Worm (Caenorhabditis elegans) whole organism, mixed stage, embryonic: ENCODE measurements around the gene F45G2.9.

Source experiments
- blmp-1 ChIP-seq: fragments of 150-350 bp; optimal IDR thresholded peaks from 2 replicates; lab custom pipeline; 2014; ENCODE audit warnings: missing biosample characterization, missing genetic modification characterization
- ceh-39 ChIP-seq: fragments of 150-350 bp; optimal IDR thresholded peaks from 2 replicates; lab custom pipeline; 2014; ENCODE audit warnings: missing biosample characterization, missing genetic modification characterization
- ceh-43 ChIP-seq: fragments of 200-800 bp; sonication (Bioruptor generic); optimal IDR thresholded peaks from 2 replicates; lab custom pipeline; 2018; ENCODE audit warnings: mild to moderate bottlenecking, missing genetic modification characterization, moderate library complexity, missing compliant biosample characterization
- flh-1 ChIP-seq: fragments of 200-800 bp; sonication (Bioruptor generic); optimal IDR thresholded peaks from 2 replicates; lab custom pipeline; 2018; ENCODE audit warnings: mild to moderate bottlenecking, missing genetic modification characterization, moderate library complexity, missing compliant biosample characterization
- lin-13 ChIP-seq: fragments of 150-350 bp; optimal IDR thresholded peaks from 2 replicates; lab custom pipeline; 2014; ENCODE audit warnings: missing biosample characterization, missing genetic modification characterization
- lsy-2 ChIP-seq: fragments of 150-350 bp; optimal IDR thresholded peaks from 2 replicates; lab custom pipeline; 2014; ENCODE audit warnings: missing biosample characterization, missing genetic modification characterization
- mab-5 ChIP-seq: fragments of 150-350 bp; optimal IDR thresholded peaks from 2 replicates; lab custom pipeline; 2014; ENCODE audit warnings: missing biosample characterization, missing genetic modification characterization
- mep-1 ChIP-seq: fragments of 150-350 bp; optimal IDR thresholded peaks from 2 replicates; lab custom pipeline; 2017; ENCODE audit warnings: missing biosample characterization, missing genetic modification reagents, missing genetic modification characterization, inconsistent platforms
- nhr-237 ChIP-seq: fragments of 150-350 bp; optimal IDR thresholded peaks from 2 replicates; lab custom pipeline; 2014; ENCODE audit warnings: missing biosample characterization, missing genetic modification characterization
- pha-4 ChIP-seq: fragments of 150-350 bp; optimal IDR thresholded peaks from 2 replicates; lab custom pipeline; 2018; ENCODE audit warnings: missing biosample characterization, missing genetic modification reagents, missing genetic modification characterization
- snpc-4 ChIP-seq: fragments of 150-350 bp; optimal IDR thresholded peaks from 2 replicates; lab custom pipeline; 2014; ENCODE audit warnings: missing biosample characterization, missing genetic modification characterization
- sptf-1 ChIP-seq: sonication (generic microtip); optimal IDR thresholded peaks from 2 replicates; lab custom pipeline; 2017; ENCODE audit warnings: mild to moderate bottlenecking, missing genetic modification characterization, moderate library complexity, missing compliant biosample characterization
- unc-62 ChIP-seq: fragments of 150-350 bp; optimal IDR thresholded peaks from 2 replicates; lab custom pipeline; 2014; ENCODE audit warnings: missing biosample characterization, missing genetic modification reagents, missing genetic modification characterization
- ztf-11 ChIP-seq: fragments of 150-350 bp; optimal IDR thresholded peaks from 2 replicates; lab custom pipeline; 2014; ENCODE audit warnings: missing biosample characterization, missing genetic modification characterization

- TF ChIP-seq sptf-1 (tag; lab: Kevin White, UChicago) (no peak), blmp-1 (tag; lab: Kevin White, UChicago) (no peak), ceh-43 (GFP tag; lab: Kevin White, UChicago) (no peak), nhr-237 (tag; lab: Kevin White, UChicago) (no peak), lsy-2 (no peak), pha-4 (tag; lab: Kevin White, UChicago) (no peak), mep-1 (tag; lab: Kevin White, UChicago) (no peak), unc-62 (GFP tag; lab: Kevin White, UChicago) (no peak), snpc-4 (no peak), ceh-39 (tag; lab: Kevin White, UChicago) (no peak), lin-13 (tag; lab: Kevin White, UChicago) (no peak), ztf-11 (tag; lab: Kevin White, UChicago) (no peak), flh-1 (no peak), mab-5 (tag; lab: Kevin White, UChicago) (no peak)
Measured at ce11 chrIII:13452824-13453223, 16.1 kb upstream of the F45G2.9 start.
